Worm (Caenorhabditis elegans): ENCODE results near the gene F44B9.2.
A peak's percentile ranks its signal among the peaks of the same experiment; 100 is the strongest.

The F44B9.2 gene

ce11 chrIII:8043784-8044183 is 21.5 kb downstream of the F44B9.2 start:
- TF ChIP-seq B0310.2 (tag; optimal IDR thresholded peaks at IDR 0.05) (peak; percentile 100), ceh-36 (tag; optimal IDR thresholded peaks at IDR 0.05) (peak; percentile 97), hmg-4 (GFP tag; optimal IDR thresholded peaks at IDR 0.05) (peak; percentile 100), scrt-1 (GFP tag; IDR thresholded peaks at IDR 0.05) (peak; percentile 100), ceh-13 (GFP tag; optimal IDR thresholded peaks at IDR 0.05) (peak; percentile 100), tbx-11 (GFP tag; IDR thresholded peaks at IDR 0.05) (peak; percentile 100), tbx-37 (GFP tag; conservative IDR thresholded peaks at IDR 0.05) (peak; percentile 100), ets-7 (tag; optimal IDR thresholded peaks at IDR 0.05) (peak; percentile 99), F13C5.2 (tag; optimal IDR thresholded peaks at IDR 0.05) (peak; percentile 100), hmbx-1 (tag; optimal IDR thresholded peaks at IDR 0.05) (peak; percentile 95), hnd-1 (tag; optimal IDR thresholded peaks at IDR 0.05) (peak; percentile 98), ama-1 (optimal IDR thresholded peaks at IDR 0.05) (no peak), aly-1 (tag; optimal IDR thresholded peaks at IDR 0.05) (peak; percentile 96), flt-1 (GFP tag; IDR thresholded peaks at IDR 0.05) (peak; percentile 98), pes-1 (GFP tag; IDR thresholded peaks at IDR 0.05) (peak; percentile 99), tra-4 (tag; optimal IDR thresholded peaks at IDR 0.05) (peak; percentile 99), sea-1 (GFP tag; conservative IDR thresholded peaks at IDR 0.05) (peak; percentile 100)

- TF ChIP-seq pes-1 (GFP tag; IDR thresholded peaks at IDR 0.05), result no peak
- TF ChIP-seq hnd-1 (tag; optimal IDR thresholded peaks at IDR 0.05), result no peak
- no peak for TF ChIP-seq tbx-37 (GFP tag; conservative IDR thresholded peaks at IDR 0.05)
- TF ChIP-seq F13C5.2 (tag; optimal IDR thresholded peaks at IDR 0.05), result no peak
- TF ChIP-seq sea-1 (GFP tag; conservative IDR thresholded peaks at IDR 0.05), result no peak
- no peak for TF ChIP-seq ceh-13 (GFP tag; optimal IDR thresholded peaks at IDR 0.05)
- no peak for TF ChIP-seq tbx-11 (GFP tag; IDR thresholded peaks at IDR 0.05)
- no peak for TF ChIP-seq scrt-1 (GFP tag; IDR thresholded peaks at IDR 0.05)
- TF ChIP-seq hmg-4 (GFP tag; optimal IDR thresholded peaks at IDR 0.05), result no peak
- no peak for TF ChIP-seq aly-1 (tag; optimal IDR thresholded peaks at IDR 0.05)
- TF ChIP-seq tra-4 (tag; optimal IDR thresholded peaks at IDR 0.05), result no peak
- no peak for TF ChIP-seq ets-7 (tag; optimal IDR thresholded peaks at IDR 0.05)
- TF ChIP-seq ceh-36 (tag; optimal IDR thresholded peaks at IDR 0.05), result no peak
- TF ChIP-seq hmbx-1 (tag; optimal IDR thresholded peaks at IDR 0.05), result no peak
- no peak for TF ChIP-seq ama-1 (optimal IDR thresholded peaks at IDR 0.05)
- TF ChIP-seq flt-1 (GFP tag; IDR thresholded peaks at IDR 0.05), result no peak
- no peak for TF ChIP-seq B0310.2 (tag; optimal IDR thresholded peaks at IDR 0.05)
These were observed 21.9 kb downstream of the F44B9.2 start, which contains the start of gene K12H4.5 for ce11 chrIII:8044187-8044586. Gene K12H4.5, plus strand, starts transcription at chrIII:8044487.

ce11 chrIII:8044717-8045116 is 22.5 kb downstream of the F44B9.2 start, which contains the start of gene spcs-3:
Gene spcs-3, plus strand, starts transcription at chrIII:8045017.
- TF ChIP-seq tbx-11 (GFP tag; IDR thresholded peaks at IDR 0.05) (no peak), B0310.2 (tag; optimal IDR thresholded peaks at IDR 0.05) (no peak), hmbx-1 (tag; optimal IDR thresholded peaks at IDR 0.05) (no peak), pes-1 (GFP tag; IDR thresholded peaks at IDR 0.05) (no peak), sea-1 (GFP tag; conservative IDR thresholded peaks at IDR 0.05) (no peak), hmg-4 (GFP tag; optimal IDR thresholded peaks at IDR 0.05) (no peak), F13C5.2 (tag; optimal IDR thresholded peaks at IDR 0.05) (no peak), tbx-37 (GFP tag; conservative IDR thresholded peaks at IDR 0.05) (no peak), ama-1 (optimal IDR thresholded peaks at IDR 0.05) (no peak), tra-4 (tag; optimal IDR thresholded peaks at IDR 0.05) (no peak), ceh-13 (GFP tag; optimal IDR thresholded peaks at IDR 0.05) (no peak), scrt-1 (GFP tag; IDR thresholded peaks at IDR 0.05) (no peak), flt-1 (GFP tag; IDR thresholded peaks at IDR 0.05) (no peak), hnd-1 (tag; optimal IDR thresholded peaks at IDR 0.05) (no peak)

ce11 chrIII:8045734-8046133 is 23.5 kb downstream of the F44B9.2 start, which contains the start of gene K12H4.3:
Gene K12H4.3, plus strand, starts transcription at chrIII:8046034.
- TF ChIP-seq B0310.2 (tag; optimal IDR thresholded peaks at IDR 0.05) (no peak), ama-1 (optimal IDR thresholded peaks at IDR 0.05) (no peak), hmg-4 (GFP tag; optimal IDR thresholded peaks at IDR 0.05) (no peak), tbx-11 (GFP tag; IDR thresholded peaks at IDR 0.05) (no peak), F13C5.2 (tag; optimal IDR thresholded peaks at IDR 0.05) (no peak), pes-1 (GFP tag; IDR thresholded peaks at IDR 0.05) (no peak), tra-4 (tag; optimal IDR thresholded peaks at IDR 0.05) (no peak), sea-1 (GFP tag; conservative IDR thresholded peaks at IDR 0.05) (no peak), hmbx-1 (tag; optimal IDR thresholded peaks at IDR 0.05) (no peak), ceh-13 (GFP tag; optimal IDR thresholded peaks at IDR 0.05) (no peak), scrt-1 (GFP tag; IDR thresholded peaks at IDR 0.05) (no peak), flt-1 (GFP tag; IDR thresholded peaks at IDR 0.05) (no peak), ets-7 (tag; optimal IDR thresholded peaks at IDR 0.05) (no peak), hnd-1 (tag; optimal IDR thresholded peaks at IDR 0.05) (no peak), tbx-37 (GFP tag; conservative IDR thresholded peaks at IDR 0.05) (no peak), aly-1 (tag; optimal IDR thresholded peaks at IDR 0.05) (no peak), ceh-36 (tag; optimal IDR thresholded peaks at IDR 0.05) (no peak)

ce11 chrIII:8047412-8047811 is 25.1 kb downstream of the F44B9.2 start, which contains the start of gene K12H4.2:
Gene K12H4.2, plus strand, starts transcription at chrIII:8047712.
- TF ChIP-seq tbx-37 (GFP tag; conservative IDR thresholded peaks at IDR 0.05), result no peak
- TF ChIP-seq ama-1 (optimal IDR thresholded peaks at IDR 0.05), result no peak
- no peak for TF ChIP-seq sea-1 (GFP tag; conservative IDR thresholded peaks at IDR 0.05)
- TF ChIP-seq hmg-4 (GFP tag; optimal IDR thresholded peaks at IDR 0.05), result no peak
- no peak for TF ChIP-seq hnd-1 (tag; optimal IDR thresholded peaks at IDR 0.05)
- no peak for TF ChIP-seq tbx-11 (GFP tag; IDR thresholded peaks at IDR 0.05)
- TF ChIP-seq ceh-13 (GFP tag; optimal IDR thresholded peaks at IDR 0.05), result no peak
- TF ChIP-seq ceh-36 (tag; optimal IDR thresholded peaks at IDR 0.05), result no peak
- no peak for TF ChIP-seq ets-7 (tag; optimal IDR thresholded peaks at IDR 0.05)
- TF ChIP-seq B0310.2 (tag; optimal IDR thresholded peaks at IDR 0.05), result no peak
- TF ChIP-seq scrt-1 (GFP tag; IDR thresholded peaks at IDR 0.05), result no peak
- TF ChIP-seq flt-1 (GFP tag; IDR thresholded peaks at IDR 0.05), result no peak
- TF ChIP-seq hmbx-1 (tag; optimal IDR thresholded peaks at IDR 0.05), result no peak
- TF ChIP-seq tra-4 (tag; optimal IDR thresholded peaks at IDR 0.05), result no peak
- TF ChIP-seq F13C5.2 (tag; optimal IDR thresholded peaks at IDR 0.05), result no peak
- no peak for TF ChIP-seq pes-1 (GFP tag; IDR thresholded peaks at IDR 0.05)
- TF ChIP-seq aly-1 (tag; optimal IDR thresholded peaks at IDR 0.05), result no peak

- TF ChIP-seq ama-1 (optimal IDR thresholded peaks at IDR 0.05) (no peak), B0310.2 (tag; optimal IDR thresholded peaks at IDR 0.05) (no peak), pes-1 (GFP tag; IDR thresholded peaks at IDR 0.05) (no peak), hmg-4 (GFP tag; optimal IDR thresholded peaks at IDR 0.05) (no peak), tbx-11 (GFP tag; IDR thresholded peaks at IDR 0.05) (no peak), ceh-36 (tag; optimal IDR thresholded peaks at IDR 0.05) (no peak), tra-4 (tag; optimal IDR thresholded peaks at IDR 0.05) (no peak), hmbx-1 (tag; optimal IDR thresholded peaks at IDR 0.05) (no peak), hnd-1 (tag; optimal IDR thresholded peaks at IDR 0.05) (no peak), sea-1 (GFP tag; conservative IDR thresholded peaks at IDR 0.05) (no peak), aly-1 (tag; optimal IDR thresholded peaks at IDR 0.05) (no peak)
These were observed 28.7 kb downstream of the F44B9.2 start, which contains the start of gene K12H4.7 for ce11 chrIII:8050944-8051343. Gene K12H4.7, minus strand, starts transcription at chrIII:8051081.
